Worm (Caenorhabditis elegans) whole organism, L1 larva: ENCODE data around the gene C54E10.6.

Source experiments
- C04F5.9 ChIP-seq: sonication (generic microtip); optimal IDR thresholded peaks from 2 replicates; lab custom pipeline; 2016; ENCODE audit warnings: missing genetic modification characterization, missing compliant biosample characterization
- C16A3.4 ChIP-seq: fragments of 150-350 bp; optimal IDR thresholded peaks from 2 replicates; lab custom pipeline; 2014; ENCODE audit warnings: missing biosample characterization, missing genetic modification characterization
- alr-1 ChIP-seq: fragments of 200-800 bp; sonication (Bioruptor generic); optimal IDR thresholded peaks from 2 replicates; lab custom pipeline; 2018; ENCODE audit warnings: borderline replicate concordance, mild to moderate bottlenecking, missing genetic modification characterization, missing compliant biosample characterization
- aly-2 ChIP-seq: fragments of 150-350 bp; optimal IDR thresholded peaks from 2 replicates; lab custom pipeline; 2014; ENCODE audit warnings: missing biosample characterization, missing genetic modification characterization
- ceh-82 ChIP-seq, 3 experiments: fragments of 150-350 bp in 1 of 3; sonication (generic microtip) in 2 of 3; optimal IDR thresholded peaks; 2 replicates each; lab custom pipeline; 2014 to 2017; ENCODE audit warnings: missing biosample characterization in 3 of 3, missing genetic modification characterization in 3 of 3
- dpl-1 ChIP-seq, 3 experiments: fragments of 150-350 bp in 2 of 3; sonication (generic microtip) in 1 of 3; optimal IDR thresholded peaks; 2 replicates each; lab custom pipeline; 2014 to 2017; ENCODE audit warnings: missing biosample characterization in 3 of 3, missing genetic modification characterization in 3 of 3, missing genetic modification reagents in 3 of 3
- egl-27 ChIP-seq, 2 experiments: fragments of 150-350 bp in 1 of 2; sonication (generic microtip); optimal IDR thresholded peaks; 3 replicates each; lab custom pipeline; 2017 to 2018; ENCODE audit warnings: missing biosample characterization in 2 of 2, missing genetic modification characterization in 2 of 2, missing genetic modification reagents in 2 of 2
- grh-1 ChIP-seq: fragments of 200-800 bp; sonication (Bioruptor generic); IDR thresholded peaks from 2 replicates; pipeline ENCODE4 v1.3.6; 2022; ENCODE audit warnings: missing genetic modification reagents, missing genetic modification characterization, missing compliant biosample characterization
- hpl-2 ChIP-seq: fragments of 150-350 bp; optimal IDR thresholded peaks from 2 replicates; lab custom pipeline; 2014; ENCODE audit warnings: missing biosample characterization, missing genetic modification reagents, missing genetic modification characterization
- mdl-1 ChIP-seq, 2 experiments: fragments of 150-350 bp; optimal IDR thresholded peaks; 2 replicates each; lab custom pipeline; 2014 to 2017; ENCODE audit warnings: missing biosample characterization in 2 of 2, missing genetic modification characterization in 2 of 2, inconsistent platforms in 1 of 2
- nhr-76 ChIP-seq: sonication (generic microtip); optimal IDR thresholded peaks from 2 replicates; lab custom pipeline; 2017; ENCODE audit warnings: missing biosample characterization, missing genetic modification characterization
- nhr-77 ChIP-seq: fragments of 150-350 bp; optimal IDR thresholded peaks from 2 replicates; lab custom pipeline; 2014; ENCODE audit warnings: missing biosample characterization, missing genetic modification characterization
- xbp-1 ChIP-seq: sonication (generic microtip); optimal IDR thresholded peaks from 2 replicates; lab custom pipeline; 2016; ENCODE audit warnings: missing genetic modification characterization, missing compliant biosample characterization

DNA sequence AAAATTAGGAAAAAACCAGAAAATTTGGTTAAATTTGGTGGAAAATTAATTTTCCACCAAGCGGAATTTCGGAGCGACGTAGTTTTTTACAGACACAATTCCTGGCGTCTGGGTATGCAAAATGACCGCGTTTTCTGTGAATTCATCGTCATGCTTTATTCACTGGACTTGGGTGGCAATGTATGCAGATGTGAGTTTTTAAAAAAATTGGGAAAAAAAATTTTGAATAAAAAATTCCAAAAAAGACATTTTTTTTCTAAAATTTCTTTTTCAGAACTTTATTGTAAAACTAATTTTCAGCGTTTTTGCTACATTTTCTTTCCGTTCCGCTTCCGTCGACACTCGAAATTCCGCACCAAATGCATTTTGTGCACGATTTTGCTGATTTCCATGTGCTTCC lies 2.8 kb upstream of the C54E10.6 start, which contains the start of gene C54E10.7:
- TF ChIP-seq mdl-1 (tag; optimal IDR thresholded peaks at IDR 0.05; lab: Kevin White, UChicago) (no peak), alr-1 (tag; lab: Kevin White, UChicago) (no peak), xbp-1 (tag; lab: Kevin White, UChicago) (no peak), ceh-82 (tag; optimal IDR thresholded peaks at IDR 0.05; lab: Kevin White, UChicago) (no peak), egl-27 (tag; optimal IDR thresholded peaks at IDR 0.05; lab: Kevin White, UChicago) (no peak), nhr-77 (tag; lab: Kevin White, UChicago) (no peak), hpl-2 (GFP tag; lab: Kevin White, UChicago) (no peak), grh-1 (no peak), aly-2 (tag; lab: Kevin White, UChicago) (no peak), C04F5.9 (tag; lab: Kevin White, UChicago) (no peak), nhr-76 (no peak), C16A3.4 (tag; lab: Kevin White, UChicago) (no peak), dpl-1 (GFP tag; optimal IDR thresholded peaks at IDR 0.05; lab: Kevin White, UChicago) (no peak)
